Fruit fly (Drosophila melanogaster) whole organism, prepupa: Measurements from ENCODE around the gene CG11562.

Experiments
- Blimp-1 ChIP-seq: fragments of 200-800 bp; sonication (Bioruptor generic); optimal IDR thresholded peaks from 3 replicates; lab custom pipeline; 2017; ENCODE audit warnings: missing biosample characterization, missing genetic modification characterization, mild to moderate bottlenecking, moderate library complexity, missing genetic modification reagents
- CG10631 ChIP-seq: fragments of 200-800 bp; sonication (Bioruptor generic); optimal IDR thresholded peaks from 2 replicates; lab custom pipeline; 2016; ENCODE audit warnings: missing biosample characterization, missing genetic modification characterization
- CG11294 ChIP-seq: fragments of 200-800 bp; sonication (Bioruptor generic); IDR thresholded peaks from 2 replicates; pipeline ENCODE4 v1.3.6; 2022; ENCODE audit warnings: missing biosample characterization, missing genetic modification characterization
- CG11902 ChIP-seq: fragments of 200-800 bp; sonication (Bioruptor generic); optimal IDR thresholded peaks from 3 replicates; lab custom pipeline; 2016; ENCODE audit warnings: missing biosample characterization, missing genetic modification characterization
- CG1621 ChIP-seq: fragments of 200-800 bp; sonication (Bioruptor generic); optimal IDR thresholded peaks from 3 replicates; lab custom pipeline; 2018; ENCODE audit warnings: missing biosample characterization, mild to moderate bottlenecking, missing genetic modification characterization
- CG16779 ChIP-seq: fragments of 200-800 bp; sonication (Bioruptor generic); optimal IDR thresholded peaks from 3 replicates; lab custom pipeline; 2017; ENCODE audit warnings: missing biosample characterization, mild to moderate bottlenecking, missing genetic modification characterization
- CG3032 ChIP-seq: fragments of 200-800 bp; optimal IDR thresholded peaks from 2 replicates; lab custom pipeline; 2019; ENCODE audit warnings: missing biosample characterization, mild to moderate bottlenecking, missing genetic modification characterization, moderate library complexity
- CG31627 ChIP-seq: fragments of 200-800 bp; sonication (Bioruptor generic); optimal IDR thresholded peaks from 3 replicates; lab custom pipeline; 2016; ENCODE audit warnings: missing biosample characterization, missing genetic modification characterization
- CG34406 ChIP-seq: fragments of 200-800 bp; sonication (Bioruptor generic); optimal IDR thresholded peaks from 3 replicates; lab custom pipeline; 2016; ENCODE audit warnings: missing biosample characterization, missing genetic modification characterization
- CG3919 ChIP-seq: fragments of 200-800 bp; sonication (Bioruptor generic); optimal IDR thresholded peaks from 3 replicates; lab custom pipeline; 2016; ENCODE audit warnings: missing biosample characterization, missing genetic modification characterization
- CG4318 ChIP-seq: fragments of 200-800 bp; sonication (Bioruptor generic); optimal IDR thresholded peaks from 3 replicates; lab custom pipeline; 2017; ENCODE audit warnings: missing biosample characterization, mild to moderate bottlenecking, missing genetic modification characterization
- CG6276 ChIP-seq: fragments of 200-800 bp; sonication (Bioruptor generic); optimal IDR thresholded peaks from 2 replicates; lab custom pipeline; 2017; ENCODE audit warnings: missing biosample characterization, mild to moderate bottlenecking, missing genetic modification characterization
- CG6792 ChIP-seq: fragments of 200-800 bp; sonication (Bioruptor generic); optimal IDR thresholded peaks from 3 replicates; lab custom pipeline; 2016; ENCODE audit warnings: missing biosample characterization, missing genetic modification characterization
- CG6808 ChIP-seq: fragments of 200-800 bp; sonication (Bioruptor generic); optimal IDR thresholded peaks from 3 replicates; lab custom pipeline; 2017; ENCODE audit warnings: missing biosample characterization, missing genetic modification characterization, mild to moderate bottlenecking, moderate library complexity, missing genetic modification reagents
- CG8119 ChIP-seq: fragments of 200-800 bp; sonication (Bioruptor generic); IDR thresholded peaks from 3 replicates; pipeline ENCODE4 v1.3.6; 2022; ENCODE audit warnings: missing biosample characterization, missing genetic modification characterization
- CG8632 ChIP-seq: fragments of 200-800 bp; sonication (Bioruptor generic); optimal IDR thresholded peaks from 3 replicates; lab custom pipeline; 2016; ENCODE audit warnings: missing biosample characterization, missing genetic modification characterization
- Eip75B ChIP-seq: fragments of 200-800 bp; sonication (Bioruptor generic); optimal IDR thresholded peaks from 3 replicates; lab custom pipeline; 2016; ENCODE audit warnings: missing biosample characterization, missing genetic modification characterization
- Eip78C ChIP-seq: fragments of 200-800 bp; sonication (Bioruptor generic); peaks from one replicate; lab custom pipeline; 2016; ENCODE audit warnings: missing biosample characterization, missing genetic modification characterization
- Eip93F ChIP-seq: fragments of 200-800 bp; sonication (Bioruptor generic); optimal IDR thresholded peaks from 2 replicates; lab custom pipeline; 2016; ENCODE audit warnings: missing biosample characterization, mild to moderate bottlenecking, missing genetic modification characterization
- Ets21C ChIP-seq: fragments of 200-800 bp; sonication (Bioruptor generic); optimal IDR thresholded peaks from 3 replicates; lab custom pipeline; 2016; ENCODE audit warnings: missing biosample characterization, missing genetic modification characterization
- Ets96B ChIP-seq: fragments of 200-800 bp; optimal IDR thresholded peaks from 2 replicates; lab custom pipeline; 2019; ENCODE audit warnings: missing biosample characterization, mild to moderate bottlenecking, missing genetic modification characterization, moderate library complexity
- Gug ChIP-seq: fragments of 200-800 bp; sonication (Bioruptor generic); IDR thresholded peaks from 2 replicates; pipeline ENCODE4 v1.3.6; 2022; ENCODE audit warnings: missing biosample characterization, missing genetic modification characterization
- Hr39 ChIP-seq: fragments of 200-800 bp; sonication (Bioruptor generic); optimal IDR thresholded peaks from 2 replicates; lab custom pipeline; 2016; ENCODE audit warnings: missing biosample characterization, missing genetic modification characterization
- Hr4 ChIP-seq: fragments of 200-800 bp; sonication (Bioruptor generic); optimal IDR thresholded peaks from 3 replicates; lab custom pipeline; 2016; ENCODE audit warnings: missing biosample characterization, missing genetic modification characterization
- Lpt ChIP-seq: fragments of 200-800 bp; sonication (Bioruptor generic); optimal IDR thresholded peaks from 3 replicates; lab custom pipeline; 2016; ENCODE audit warnings: missing biosample characterization, missing genetic modification characterization
- Met ChIP-seq: fragments of 200-800 bp; sonication (Bioruptor generic); optimal IDR thresholded peaks from 3 replicates; lab custom pipeline; 2016; ENCODE audit warnings: missing biosample characterization, missing genetic modification characterization
- OdsH ChIP-seq: fragments of 200-800 bp; sonication (Bioruptor generic); optimal IDR thresholded peaks from 3 replicates; lab custom pipeline; 2016; ENCODE audit warnings: missing biosample characterization, missing genetic modification characterization
- Smox ChIP-seq: fragments of 200-800 bp; sonication (Bioruptor generic); optimal IDR thresholded peaks from 3 replicates; lab custom pipeline; 2016; ENCODE audit warnings: missing biosample characterization, missing genetic modification characterization
- Sox102F ChIP-seq: fragments of 200-800 bp; sonication (Bioruptor generic); optimal IDR thresholded peaks from 2 replicates; lab custom pipeline; 2016; ENCODE audit warnings: missing biosample characterization, mild to moderate bottlenecking, missing genetic modification characterization
- Sox14 ChIP-seq: fragments of 200-800 bp; sonication (Bioruptor generic); optimal IDR thresholded peaks from 3 replicates; lab custom pipeline; 2016; ENCODE audit warnings: missing biosample characterization, missing genetic modification characterization
- Sox15 ChIP-seq: fragments of 200-800 bp; sonication (Bioruptor generic); optimal IDR thresholded peaks from 3 replicates; lab custom pipeline; 2016; ENCODE audit warnings: missing biosample characterization, missing genetic modification characterization
- acj6 ChIP-seq: fragments of 200-800 bp; sonication (Bioruptor generic); optimal IDR thresholded peaks from 3 replicates; lab custom pipeline; 2016; ENCODE audit warnings: missing biosample characterization, missing genetic modification characterization
- cyc ChIP-seq: fragments of 200-800 bp; sonication (Bioruptor generic); optimal IDR thresholded peaks from 3 replicates; lab custom pipeline; 2016; ENCODE audit warnings: missing biosample characterization, missing genetic modification characterization
- dac ChIP-seq: fragments of 200-800 bp; sonication (Bioruptor generic); optimal IDR thresholded peaks from 2 replicates; lab custom pipeline; 2017; ENCODE audit warnings: missing biosample characterization, mild to moderate bottlenecking, missing genetic modification characterization
- dsx ChIP-seq: fragments of 200-800 bp; optimal IDR thresholded peaks from 3 replicates; lab custom pipeline; 2019; ENCODE audit warnings: missing biosample characterization, mild to moderate bottlenecking, missing genetic modification characterization, moderate library complexity; ENCODE audit not compliant: poor library complexity, severe bottlenecking
- esn ChIP-seq: fragments of 200-800 bp; sonication (Bioruptor generic); optimal IDR thresholded peaks from 2 replicates; lab custom pipeline; 2016; ENCODE audit warnings: missing biosample characterization, mild to moderate bottlenecking, missing genetic modification characterization, moderate library complexity
- fkh ChIP-seq: fragments of 200-800 bp; sonication (Bioruptor generic); optimal IDR thresholded peaks from 3 replicates; lab custom pipeline; 2017; ENCODE audit warnings: missing biosample characterization, mild to moderate bottlenecking, missing genetic modification characterization, moderate library complexity
- lz ChIP-seq: fragments of 200-800 bp; sonication (Bioruptor generic); optimal IDR thresholded peaks from 3 replicates; lab custom pipeline; 2016; ENCODE audit warnings: missing biosample characterization, missing genetic modification characterization
- salr ChIP-seq, 2 experiments: fragments of 200-800 bp; sonication (Bioruptor generic); optimal IDR thresholded peaks; 3 replicates each; lab custom pipeline; 2016 to 2018; ENCODE audit warnings: missing biosample characterization in 2 of 2, missing genetic modification characterization in 2 of 2, mild to moderate bottlenecking in 1 of 2
- ss ChIP-seq, 2 experiments: fragments of 200-800 bp; sonication (Bioruptor generic); optimal IDR thresholded peaks; 2 replicates in 1 of 2; 3 replicates in 1 of 2; lab custom pipeline; 2017 to 2018; ENCODE audit warnings: mild to moderate bottlenecking in 2 of 2, missing biosample characterization in 2 of 2, missing genetic modification characterization in 2 of 2, moderate library complexity in 1 of 2
- svp ChIP-seq: fragments of 200-800 bp; sonication (Bioruptor generic); peaks from one replicate; lab custom pipeline; 2016; ENCODE audit warnings: missing biosample characterization, missing genetic modification characterization
- topi ChIP-seq: fragments of 200-800 bp; sonication (Bioruptor generic); optimal IDR thresholded peaks from 3 replicates; lab custom pipeline; 2016; ENCODE audit warnings: missing biosample characterization, missing genetic modification characterization
- vri ChIP-seq: fragments of 200-800 bp; sonication (Bioruptor generic); optimal IDR thresholded peaks from 3 replicates; lab custom pipeline; 2016; ENCODE audit warnings: missing biosample characterization, mild to moderate bottlenecking, missing genetic modification characterization

The CG11562 gene

DNA sequence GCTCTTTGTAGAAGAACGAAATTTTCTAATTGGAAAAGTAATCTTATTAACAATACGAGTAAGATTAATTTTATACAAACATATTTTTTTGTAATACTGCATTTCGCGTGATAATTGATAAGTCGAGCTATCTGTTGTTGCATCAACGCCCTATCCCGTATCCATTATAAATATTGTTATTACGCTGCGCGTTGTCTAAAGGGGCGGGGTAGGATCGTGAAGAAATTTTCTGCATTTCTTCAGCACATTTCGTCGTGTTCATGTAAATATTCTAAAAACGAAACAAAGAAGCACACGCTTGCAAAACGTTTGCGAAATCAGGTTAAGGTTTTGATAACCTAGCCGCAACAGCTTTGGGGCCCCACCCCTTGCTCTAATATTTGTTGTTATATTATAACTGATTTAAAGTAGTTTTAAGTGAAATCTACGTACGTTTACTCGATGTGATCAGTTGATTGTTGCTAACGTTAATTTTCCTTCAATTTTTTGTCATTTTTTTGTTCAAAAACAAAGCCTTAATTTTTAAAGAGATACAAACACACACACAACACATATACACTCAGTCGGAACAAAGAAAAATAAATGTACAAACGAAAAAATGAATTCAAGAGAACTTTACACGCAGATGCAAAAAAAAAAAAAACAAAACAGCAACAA, 11.2 kb downstream of the CG11562 start:
- TF ChIP-seq fkh (GFP tag; lab: Kevin White, UChicago) (no peak), CG16779 (tag; lab: Kevin White, UChicago) (no peak), Blimp-1 (no peak), CG8119 (GFP tag; lab: Robert Waterston, UW) (no peak), Ets96B (no peak), vri (peak; percentile 51), dsx (GFP tag; lab: Kevin White, UChicago) (no peak), topi (GFP tag; lab: Kevin White, UChicago) (no peak), dac (GFP tag; lab: Kevin White, UChicago) (no peak), Eip78C (peak; percentile 25), Eip93F (GFP tag; lab: Kevin White, UChicago) (peak; percentile 48), CG6792 (GFP tag; lab: Kevin White, UChicago) (no peak), Hr39 (GFP tag; lab: Kevin White, UChicago) (no peak), Gug (no peak), CG3919 (GFP tag; lab: Kevin White, UChicago) (no peak), CG8632 (no peak), svp (GFP tag; lab: Kevin White, UChicago) (peak; percentile 55)

DNA sequence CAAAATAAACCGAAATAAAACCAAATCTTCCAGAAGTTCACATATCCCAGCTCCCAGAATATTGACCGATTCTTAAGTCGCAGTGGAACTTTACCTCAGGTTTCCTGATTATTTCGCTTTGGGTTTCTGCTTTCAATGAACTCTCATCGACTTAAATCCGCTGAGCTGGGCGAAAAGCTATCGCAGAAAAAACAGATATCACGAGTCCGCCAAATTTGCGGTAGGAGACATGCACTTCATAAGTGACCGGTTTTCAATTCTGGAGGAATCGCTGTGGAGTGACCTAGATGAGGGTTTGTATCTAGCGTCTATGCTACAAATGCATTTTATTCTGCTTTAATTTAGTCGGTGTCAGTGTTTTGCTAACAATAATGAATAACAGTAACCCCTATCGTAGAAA, 13.0 kb downstream of the CG11562 start:
- TF ChIP-seq Hr39 (GFP tag; lab: Kevin White, UChicago) (no peak), Lpt (GFP tag; lab: Kevin White, UChicago) (no peak), cyc (GFP tag; lab: Kevin White, UChicago) (no peak), CG10631 (GFP tag; lab: Kevin White, UChicago) (no peak), lz (no peak), CG11294 (GFP tag; lab: Robert Waterston, UW) (no peak), CG11902 (GFP tag; lab: Kevin White, UChicago) (no peak), Smox (GFP tag; lab: Kevin White, UChicago) (no peak), CG1621 (no peak), CG34406 (GFP tag; lab: Kevin White, UChicago) (no peak)

DNA sequence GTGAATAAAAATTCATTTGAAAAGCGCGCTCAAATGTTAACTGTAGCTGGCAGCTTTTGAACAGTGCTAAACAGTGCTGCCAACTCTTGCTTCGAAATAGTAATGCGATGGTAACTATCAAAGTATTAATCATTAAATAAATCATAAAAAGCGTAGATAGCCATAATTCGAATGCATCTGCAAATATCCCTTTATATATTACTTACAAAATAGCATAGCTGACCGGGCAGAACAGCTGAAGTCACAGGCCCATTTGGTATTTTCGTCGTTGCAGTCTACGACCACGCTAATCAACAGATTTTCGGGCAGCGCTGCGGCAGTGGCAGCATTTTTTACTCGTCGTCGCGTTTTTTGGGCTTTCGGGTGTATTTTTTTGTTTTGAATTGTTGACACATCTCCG, 13.4 kb downstream of the CG11562 start, which contains the start of gene Plc21C:
TSS of gene Plc21C (plus strand) at position 290 of the 400 bp plus-strand sequence.
- TF ChIP-seq ss (GFP tag; optimal IDR thresholded peaks at IDR 0.05; lab: Kevin White, UChicago) (no peak), CG4318 (no peak), Ets21C (GFP tag; lab: Kevin White, UChicago) (peak; percentile 47), lz (peak; percentile 43), Sox15 (GFP tag; lab: Kevin White, UChicago) (peak; percentile 2), Sox14 (peak; percentile 67), Hr39 (GFP tag; lab: Kevin White, UChicago) (peak; percentile 55), CG16779 (tag; lab: Kevin White, UChicago) (peak; percentile 34), Ets96B (peak; percentile 2), Sox102F (GFP tag; lab: Kevin White, UChicago) (peak; percentile 33), Met (GFP tag; lab: Kevin White, UChicago) (peak; percentile 4), topi (GFP tag; lab: Kevin White, UChicago) (peak; percentile 39), CG11902 (GFP tag; lab: Kevin White, UChicago) (peak; percentile 2), CG6276 (GFP tag; lab: Kevin White, UChicago) (no peak), CG3032 (peak; percentile 32), Smox (GFP tag; lab: Kevin White, UChicago) (peak; percentile 43), CG10631 (GFP tag; lab: Kevin White, UChicago) (peak; percentile 34), esn (GFP tag; lab: Kevin White, UChicago) (peak; percentile 51), cyc (GFP tag; lab: Kevin White, UChicago) (peak; percentile 41), Eip78C (peak; percentile 77), acj6 (peak; percentile 39), dsx (GFP tag; lab: Kevin White, UChicago) (peak; percentile 29), CG31627 (GFP tag; lab: Kevin White, UChicago) (peak; percentile 61), CG1621 (no peak), svp (GFP tag; lab: Kevin White, UChicago) (peak; percentile 76), Eip75B (GFP tag; lab: Kevin White, UChicago) (peak; percentile 57), salr (GFP tag; optimal IDR thresholded peaks at IDR 0.05; lab: Kevin White, UChicago) (no peak), OdsH (peak; percentile 29), CG34406 (GFP tag; lab: Kevin White, UChicago) (no peak), Blimp-1 (no peak), CG3919 (GFP tag; lab: Kevin White, UChicago) (peak; percentile 37), Hr4 (peak; percentile 40), Eip93F (GFP tag; lab: Kevin White, UChicago) (peak; percentile 45), CG6808 (GFP tag; lab: Kevin White, UChicago) (peak; percentile 91)
